Worm (Caenorhabditis elegans) whole organism, L4 larva: Measurements from ENCODE around the gene F26F4.12.
A peak's percentile ranks its signal among the peaks of the same experiment; 100 is the strongest.

Source experiments
- F26F4.8 ChIP-seq: fragments of 200-800 bp; sonication (Bioruptor generic); conservative IDR thresholded peaks from 2 replicates; pipeline ENCODE4 v1.3.6; 2022; ENCODE audit warnings: missing genetic modification characterization, missing compliant biosample characterization
- F37D6.2 ChIP-seq: sonication (generic microtip); optimal IDR thresholded peaks from 2 replicates; lab custom pipeline; 2016; ENCODE audit warnings: mild to moderate bottlenecking, missing genetic modification characterization, missing compliant biosample characterization
- F44E2.7 ChIP-seq: fragments of 200-800 bp; sonication (Bioruptor generic); IDR thresholded peaks from 2 replicates; pipeline ENCODE4 v2.1.2; 2022; ENCODE audit warnings: missing genetic modification characterization, missing compliant biosample characterization
- R02D3.7 ChIP-seq: fragments of 150-350 bp; sonication (generic microtip); optimal IDR thresholded peaks from 3 replicates; lab custom pipeline; 2014; ENCODE audit warnings: missing biosample characterization, missing genetic modification characterization
- T26A8.4 ChIP-seq: fragments of 200-800 bp; sonication (Bioruptor generic); IDR thresholded peaks from 2 replicates; pipeline ENCODE4 v1.3.6; 2022; ENCODE audit warnings: missing genetic modification characterization, missing compliant biosample characterization
- Y105C5A.15 ChIP-seq: fragments of 200-800 bp; sonication (Bioruptor generic); IDR thresholded peaks from 2 replicates; pipeline ENCODE4 v1.3.6; 2022; ENCODE audit warnings: missing genetic modification characterization, missing compliant biosample characterization
- Y48G9A.11 ChIP-seq: fragments of 200-800 bp; sonication (Bioruptor generic); IDR thresholded peaks from 2 replicates; pipeline ENCODE4 v1.3.6; 2022; ENCODE audit warnings: missing genetic modification reagents, missing genetic modification characterization, missing compliant biosample characterization
- Y5F2A.4 ChIP-seq: fragments of 200-800 bp; sonication (Bioruptor generic); optimal IDR thresholded peaks from 2 replicates; lab custom pipeline; 2018; ENCODE audit warnings: mild to moderate bottlenecking, missing genetic modification characterization, missing compliant biosample characterization
- Y75B8A.6 ChIP-seq: fragments of 200-800 bp; sonication (Bioruptor generic); IDR thresholded peaks from 2 replicates; pipeline ENCODE4 v1.3.6; 2022; ENCODE audit warnings: missing genetic modification reagents, missing genetic modification characterization, missing compliant biosample characterization
- ZK337.2 ChIP-seq: fragments of 200-800 bp; sonication (Bioruptor generic); IDR thresholded peaks from 2 replicates; pipeline ENCODE4 v1.3.6; 2022; ENCODE audit warnings: missing genetic modification reagents, missing genetic modification characterization, missing compliant biosample characterization
- ceh-20 ChIP-seq: fragments of 200-800 bp; sonication (Bioruptor generic); IDR thresholded peaks from 2 replicates; pipeline ENCODE4 v1.3.6; 2022; ENCODE audit warnings: missing genetic modification reagents, missing genetic modification characterization, missing compliant biosample characterization
- ceh-82 ChIP-seq: sonication (generic microtip); optimal IDR thresholded peaks from 2 replicates; lab custom pipeline; 2017; ENCODE audit warnings: missing biosample characterization, missing genetic modification characterization
- cey-2 ChIP-seq: sonication (generic microtip); optimal IDR thresholded peaks from 3 replicates; lab custom pipeline; 2017; ENCODE audit warnings: missing genetic modification characterization, mild to moderate bottlenecking, missing compliant biosample characterization, antibody characterized with exemption, borderline replicate concordance; ENCODE audit not compliant: insufficient read depth
- daf-12 ChIP-seq: fragments of 150-350 bp; optimal IDR thresholded peaks from 2 replicates; lab custom pipeline; 2014; ENCODE audit warnings: missing biosample characterization, missing genetic modification reagents, missing genetic modification characterization
- daf-19 ChIP-seq: fragments of 200-800 bp; sonication (Bioruptor generic); conservative IDR thresholded peaks from 2 replicates; pipeline ENCODE4 v1.3.6; 2022; ENCODE audit warnings: missing genetic modification characterization, missing compliant biosample characterization
- daf-8 ChIP-seq: fragments of 200-800 bp; sonication (Bioruptor generic); IDR thresholded peaks from 2 replicates; pipeline ENCODE4 v1.3.6; 2022; ENCODE audit warnings: missing genetic modification characterization, missing compliant biosample characterization
- dmd-9 ChIP-seq: fragments of 200-800 bp; sonication (Bioruptor generic); IDR thresholded peaks from 2 replicates; pipeline ENCODE4 v1.3.6; 2022; ENCODE audit warnings: missing genetic modification reagents, missing genetic modification characterization, missing compliant biosample characterization
- dpl-1 ChIP-seq: fragments of 150-350 bp; optimal IDR thresholded peaks from 2 replicates; lab custom pipeline; 2014; ENCODE audit warnings: missing biosample characterization, missing genetic modification reagents, missing genetic modification characterization
- duxl-1 ChIP-seq: sonication (generic microtip); optimal IDR thresholded peaks from 2 replicates; lab custom pipeline; 2016; ENCODE audit warnings: mild to moderate bottlenecking, missing genetic modification characterization, moderate library complexity, missing compliant biosample characterization; ENCODE audit not compliant: poor library complexity
- jun-1 ChIP-seq: fragments of 150-350 bp; optimal IDR thresholded peaks from 2 replicates; lab custom pipeline; 2014; ENCODE audit warnings: missing biosample characterization, missing genetic modification reagents, missing genetic modification characterization
- lim-7 ChIP-seq: fragments of 200-800 bp; sonication (Bioruptor generic); IDR thresholded peaks from 2 replicates; pipeline ENCODE4 v1.3.6; 2022; ENCODE audit warnings: missing genetic modification characterization, missing compliant biosample characterization
- lin-29 ChIP-seq: fragments of 200-800 bp; sonication (Bioruptor generic); IDR thresholded peaks from 2 replicates; pipeline ENCODE4 v1.3.6; 2022; ENCODE audit warnings: missing genetic modification reagents, missing genetic modification characterization, missing compliant biosample characterization
- lsy-2 ChIP-seq, 2 experiments: fragments of 150-350 bp in 1 of 2; sonication (generic microtip) in 1 of 2; optimal IDR thresholded peaks; 2 replicates each; lab custom pipeline; 2014 to 2017; ENCODE audit warnings: missing biosample characterization in 2 of 2, missing genetic modification characterization in 2 of 2
- madf-9 ChIP-seq: fragments of 200-800 bp; sonication (Bioruptor generic); conservative IDR thresholded peaks from 2 replicates; pipeline ENCODE4 v1.3.6; 2022; ENCODE audit warnings: missing genetic modification reagents, missing genetic modification characterization, missing compliant biosample characterization
- mes-2 ChIP-seq: sonication (generic microtip); optimal IDR thresholded peaks from 2 replicates; lab custom pipeline; 2016; ENCODE audit warnings: missing genotype, mild to moderate bottlenecking, missing genetic modification characterization, missing compliant biosample characterization; ENCODE audit not compliant: poor library complexity, severe bottlenecking
- nhr-11 ChIP-seq: fragments of 150-350 bp; optimal IDR thresholded peaks from 2 replicates; lab custom pipeline; 2014; ENCODE audit warnings: missing biosample characterization, missing genetic modification characterization
- nhr-237 ChIP-seq: sonication (generic microtip); optimal IDR thresholded peaks from 2 replicates; lab custom pipeline; 2017; ENCODE audit warnings: missing biosample characterization, missing genetic modification characterization
- nhr-28 ChIP-seq: fragments of 150-350 bp; optimal IDR thresholded peaks from 2 replicates; lab custom pipeline; 2014; ENCODE audit warnings: missing biosample characterization, missing genetic modification characterization
- pha-4 ChIP-seq, 2 experiments: fragments of 150-350 bp in 1 of 2; fragments of 200-800 bp in 1 of 2; sonication (Bioruptor generic) in 1 of 2; IDR thresholded peaks in 1 of 2; optimal IDR thresholded peaks in 1 of 2; 2 replicates each; pipeline versions ENCODE4 v1.3.6 to Lab custom; 2014 to 2022; ENCODE audit warnings: missing genetic modification characterization in 2 of 2, missing genetic modification reagents in 2 of 2, missing biosample characterization in 1 of 2, missing compliant biosample characterization in 1 of 2
- php-3 ChIP-seq: fragments of 200-800 bp; sonication (Bioruptor generic); IDR thresholded peaks from 2 replicates; pipeline ENCODE4 v1.3.6; 2022; ENCODE audit warnings: missing genetic modification reagents, missing genetic modification characterization, missing compliant biosample characterization
- pqm-1 ChIP-seq: sonication (generic microtip); optimal IDR thresholded peaks from 2 replicates; lab custom pipeline; 2017; ENCODE audit warnings: missing biosample characterization, missing genetic modification characterization
- saeg-2 ChIP-seq: fragments of 200-800 bp; sonication (Bioruptor generic); IDR thresholded peaks from 2 replicates; pipeline ENCODE4 v1.3.6; 2022; ENCODE audit warnings: missing genetic modification reagents, missing genetic modification characterization, missing compliant biosample characterization
- set-16 ChIP-seq: fragments of 200-800 bp; sonication (Bioruptor generic); IDR thresholded peaks from 2 replicates; pipeline ENCODE4 v1.3.6; 2022; ENCODE audit warnings: missing genetic modification reagents, missing genetic modification characterization, missing compliant biosample characterization
- skn-1 ChIP-seq: fragments of 150-350 bp; optimal IDR thresholded peaks from 2 replicates; lab custom pipeline; 2014; ENCODE audit warnings: missing biosample characterization, missing genetic modification characterization
- snpc-1.2 ChIP-seq: fragments of 200-800 bp; sonication (Bioruptor generic); IDR thresholded peaks from 2 replicates; pipeline ENCODE4 v1.3.6; 2022; ENCODE audit warnings: missing genetic modification reagents, missing genetic modification characterization, missing compliant biosample characterization
- snpc-4 ChIP-seq: fragments of 150-350 bp; optimal IDR thresholded peaks from 2 replicates; lab custom pipeline; 2014; ENCODE audit warnings: missing biosample characterization, missing genetic modification characterization
- spr-1 ChIP-seq: sonication (generic microtip); optimal IDR thresholded peaks from 2 replicates; lab custom pipeline; 2016; ENCODE audit warnings: mild to moderate bottlenecking, missing genetic modification characterization, missing compliant biosample characterization
- tag-97 ChIP-seq: fragments of 200-800 bp; sonication (Bioruptor generic); IDR thresholded peaks from 2 replicates; pipeline ENCODE4 v1.3.6; 2022; ENCODE audit warnings: missing genetic modification characterization, missing compliant biosample characterization
- tra-1 ChIP-seq: fragments of 200-800 bp; sonication (Bioruptor generic); IDR thresholded peaks from 2 replicates; pipeline ENCODE4 v1.3.6; 2022; ENCODE audit warnings: missing genetic modification reagents, missing genetic modification characterization, missing compliant biosample characterization
- unc-130 ChIP-seq: sonication (generic microtip); optimal IDR thresholded peaks from 2 replicates; lab custom pipeline; 2016; ENCODE audit warnings: missing genetic modification reagents, missing genetic modification characterization, missing compliant biosample characterization
- unc-62 ChIP-seq, 3 experiments: fragments of 150-350 bp in 1 of 3; sonication (generic microtip); optimal IDR thresholded peaks in 2 of 3; peaks in 1 of 3; 1 replicate in 1 of 3; 2 replicates in 2 of 3; lab custom pipeline; 2014 to 2017; ENCODE audit warnings: missing biosample characterization in 3 of 3, missing genetic modification characterization in 3 of 3, missing genetic modification reagents in 3 of 3, missing genotype in 1 of 3
- zfp-2 ChIP-seq: sonication (generic microtip); optimal IDR thresholded peaks from 2 replicates; lab custom pipeline; 2016; ENCODE audit warnings: mild to moderate bottlenecking, missing genetic modification characterization, missing compliant biosample characterization
- ztf-7 ChIP-seq: fragments of 150-350 bp; optimal IDR thresholded peaks from 2 replicates; lab custom pipeline; 2014; ENCODE audit warnings: missing biosample characterization, missing genetic modification characterization

F26F4.12 gene

DNA sequence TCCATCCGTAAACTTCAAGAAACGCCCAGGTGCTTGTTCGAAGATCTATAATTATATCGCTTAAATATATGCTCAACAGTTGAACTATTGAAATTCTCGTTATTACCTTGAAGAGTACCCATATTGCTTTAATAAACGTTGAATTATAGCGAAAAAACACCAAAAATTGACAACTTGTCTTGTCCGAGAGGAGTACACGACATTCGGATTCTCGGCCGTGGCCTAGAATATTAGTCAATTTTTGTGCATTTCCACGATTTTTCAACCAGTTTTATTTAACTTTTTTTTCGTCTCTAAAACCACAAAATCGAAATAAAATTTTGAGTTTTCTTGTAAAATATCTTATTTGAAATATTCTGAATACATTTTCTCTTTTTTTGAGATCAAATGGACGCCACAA lies 2.5 kb upstream of the F26F4.12 start, which contains the start of the genes F26F4.9 and cee-1 (continued):
- TF ChIP-seq zfp-2 (tag; lab: Kevin White, UChicago) (no peak), ztf-7 (no peak), spr-1 (tag; lab: Kevin White, UChicago) (no peak), lim-7 (no peak), unc-62 (GFP tag; optimal IDR thresholded peaks at IDR 0.05 in 1 of 2; lab: Kevin White, UChicago) (no peak), unc-62 (tag; optimal IDR thresholded peaks at IDR 0.05; lab: Kevin White, UChicago) (no peak), dpl-1 (peak; percentile 78), F37D6.2 (tag; lab: Kevin White, UChicago) (no peak), saeg-2 (GFP tag; lab: Robert Waterston, UW) (no peak), php-3 (no peak), nhr-11 (tag; lab: Kevin White, UChicago) (no peak), snpc-4 (no peak), lsy-2 (tag; optimal IDR thresholded peaks at IDR 0.05; lab: Kevin White, UChicago) (peak in 1 of 2 experiments; percentile 74), set-16 (GFP tag; lab: Robert Waterston, UW) (no peak), duxl-1 (tag; lab: Kevin White, UChicago) (no peak), unc-130 (GFP tag; lab: Kevin White, UChicago) (peak; percentile 86), nhr-237 (tag; lab: Kevin White, UChicago) (no peak), ceh-82 (no peak), Y75B8A.6 (GFP tag; lab: Robert Waterston, UW) (no peak), F26F4.8 (GFP tag; lab: Robert Waterston, UW) (no peak), pqm-1 (tag; lab: Kevin White, UChicago) (no peak), tra-1 (GFP tag; lab: Robert Waterston, UW) (no peak), mes-2 (tag; lab: Kevin White, UChicago) (peak; percentile 97), dmd-9 (0 out of 2 replicates have a peak, but pooled peaks have one; percentile 37)

DNA sequence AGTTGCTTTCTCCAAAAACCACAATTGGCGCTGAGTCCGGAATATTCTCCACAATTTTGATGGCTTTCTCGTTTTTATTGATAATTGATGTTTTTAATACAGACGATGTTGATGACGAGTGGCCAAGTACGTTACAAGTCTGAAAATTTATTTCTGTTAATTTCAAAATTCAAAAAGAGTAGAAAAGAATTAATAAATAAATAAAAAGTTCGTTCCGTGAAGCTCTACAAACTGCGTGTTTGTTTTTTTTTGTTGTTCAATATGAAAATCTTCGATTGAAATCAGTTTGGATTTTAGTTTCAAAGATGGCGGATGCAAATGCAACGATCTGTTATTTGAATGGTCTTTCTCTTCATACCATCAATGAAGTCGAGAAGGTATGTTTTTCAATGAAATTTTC lies 1.1 kb upstream of the F26F4.12 start, which contains the start of gene F26F4.2:
Gene F26F4.2, plus strand, starts transcription at position 301 of the 400 bp plus-strand sequence.
- TF ChIP-seq daf-8 (GFP tag; lab: Robert Waterston, UW) (no peak), snpc-1.2 (GFP tag; lab: Robert Waterston, UW) (no peak), Y5F2A.4 (GFP tag; lab: Kevin White, UChicago) (no peak), dpl-1 (no peak), R02D3.7 (tag; lab: Kevin White, UChicago) (no peak), nhr-28 (tag; lab: Kevin White, UChicago) (no peak), F44E2.7 (GFP tag; lab: Robert Waterston, UW) (no peak), T26A8.4 (GFP tag; lab: Robert Waterston, UW) (no peak), daf-19 (no peak), snpc-4 (no peak), ztf-7 (no peak), ZK337.2 (GFP tag; lab: Robert Waterston, UW) (no peak), Y48G9A.11 (GFP tag; lab: Robert Waterston, UW) (no peak), daf-12 (no peak), mes-2 (tag; lab: Kevin White, UChicago) (no peak), nhr-11 (tag; lab: Kevin White, UChicago) (no peak), lin-29 (no peak), pha-4 (GFP tag; IDR thresholded peaks at IDR 0.05; lab: Robert Waterston, UW) (no peak), pha-4 (tag; optimal IDR thresholded peaks at IDR 0.05; lab: Kevin White, UChicago) (no peak), jun-1 (tag; lab: Kevin White, UChicago) (no peak), F26F4.8 (GFP tag; lab: Robert Waterston, UW) (no peak)

- no peak for TF ChIP-seq ceh-20
- no peak for TF ChIP-seq lsy-2 (tag; optimal IDR thresholded peaks at IDR 0.05; lab: Kevin White, UChicago)
- no peak for TF ChIP-seq Y105C5A.15 (GFP tag; lab: Robert Waterston, UW)
- no peak for TF ChIP-seq madf-9 (GFP tag; lab: Robert Waterston, UW)
- no peak for TF ChIP-seq cey-2
- TF ChIP-seq nhr-28 (tag; lab: Kevin White, UChicago) = no peak
- no peak for TF ChIP-seq tra-1 (GFP tag; lab: Robert Waterston, UW)
- no peak for TF ChIP-seq skn-1 (tag; lab: Kevin White, UChicago)
- no peak for TF ChIP-seq tag-97 (GFP tag; lab: Robert Waterston, UW)
- no peak for TF ChIP-seq F26F4.8 (GFP tag; lab: Robert Waterston, UW)
These were observed 2.9 kb downstream of the F26F4.12 start, which contains the start of gene rom-1 for ce11 chrIII:4906896-4907295. Gene rom-1, plus strand, starts transcription at chrIII:4907196.
